Worm (Caenorhabditis elegans) whole organism, L1 larva: ENCODE results near the gene B0001.3.

Experiments
- C04F5.9 ChIP-seq: sonication (generic microtip); optimal IDR thresholded peaks from 2 replicates; lab custom pipeline; 2016; ENCODE audit warnings: missing genetic modification characterization, missing compliant biosample characterization
- C16A3.4 ChIP-seq: fragments of 150-350 bp; optimal IDR thresholded peaks from 2 replicates; lab custom pipeline; 2014; ENCODE audit warnings: missing biosample characterization, missing genetic modification characterization
- F16B12.6 ChIP-seq: fragments of 150-350 bp; optimal IDR thresholded peaks from 2 replicates; lab custom pipeline; 2014; ENCODE audit warnings: missing biosample characterization, missing genetic modification characterization
- ama-1 ChIP-seq: fragments of 150-350 bp; optimal IDR thresholded peaks from 2 replicates; lab custom pipeline; 2014
- blmp-1 ChIP-seq: fragments of 150-350 bp; optimal IDR thresholded peaks from 2 replicates; lab custom pipeline; 2014; ENCODE audit warnings: missing biosample characterization, missing genetic modification characterization
- ceh-63 ChIP-seq: fragments of 200-800 bp; sonication (Bioruptor generic); optimal IDR thresholded peaks from 2 replicates; lab custom pipeline; 2018; ENCODE audit warnings: mild to moderate bottlenecking, missing genetic modification characterization, missing compliant biosample characterization
- ceh-8 ChIP-seq: fragments of 200-800 bp; sonication (Bioruptor generic); optimal IDR thresholded peaks from 2 replicates; lab custom pipeline; 2018; ENCODE audit warnings: mild to moderate bottlenecking, missing genetic modification characterization, moderate library complexity, missing compliant biosample characterization
- dpl-1 ChIP-seq, 3 experiments: fragments of 150-350 bp in 2 of 3; sonication (generic microtip) in 1 of 3; optimal IDR thresholded peaks; 2 replicates each; lab custom pipeline; 2014 to 2017; ENCODE audit warnings: missing biosample characterization in 3 of 3, missing genetic modification characterization in 3 of 3, missing genetic modification reagents in 3 of 3
- dsc-1 ChIP-seq: sonication (generic microtip); optimal IDR thresholded peaks from 2 replicates; lab custom pipeline; 2016; ENCODE audit warnings: mild to moderate bottlenecking, missing genetic modification characterization, missing compliant biosample characterization
- efl-3 ChIP-seq: fragments of 200-800 bp; sonication (Bioruptor generic); optimal IDR thresholded peaks from 2 replicates; lab custom pipeline; 2018; ENCODE audit warnings: mild to moderate bottlenecking, missing genetic modification characterization, missing compliant biosample characterization
- egl-13 ChIP-seq: sonication (generic microtip); optimal IDR thresholded peaks from 2 replicates; lab custom pipeline; 2016; ENCODE audit warnings: missing genotype, missing genetic modification reagents, missing genetic modification characterization, missing compliant biosample characterization
- elt-2 ChIP-seq: sonication (generic microtip); optimal IDR thresholded peaks from 2 replicates; lab custom pipeline; 2016; ENCODE audit warnings: missing genetic modification characterization, mild to moderate bottlenecking, inconsistent platforms, missing compliant biosample characterization, missing genetic modification reagents
- ets-5 ChIP-seq: fragments of 200-800 bp; sonication (Bioruptor generic); IDR thresholded peaks from 2 replicates; pipeline ENCODE4 v1.3.6; 2022; ENCODE audit warnings: missing genetic modification characterization, missing compliant biosample characterization
- fkh-10 ChIP-seq: sonication (generic microtip); optimal IDR thresholded peaks from 2 replicates; lab custom pipeline; 2017; ENCODE audit warnings: missing biosample characterization, missing genetic modification reagents, missing genetic modification characterization
- fkh-8 ChIP-seq: sonication (generic microtip); optimal IDR thresholded peaks from 2 replicates; lab custom pipeline; 2016; ENCODE audit warnings: mild to moderate bottlenecking, missing genetic modification characterization, missing compliant biosample characterization
- fos-1 ChIP-seq: fragments of 150-350 bp; optimal IDR thresholded peaks from 2 replicates; lab custom pipeline; 2014; ENCODE audit warnings: missing biosample characterization, missing genetic modification characterization
- grh-1 ChIP-seq: fragments of 200-800 bp; sonication (Bioruptor generic); IDR thresholded peaks from 2 replicates; pipeline ENCODE4 v1.3.6; 2022; ENCODE audit warnings: missing genetic modification reagents, missing genetic modification characterization, missing compliant biosample characterization
- hlh-17 ChIP-seq: fragments of 200-800 bp; sonication (Bioruptor generic); optimal IDR thresholded peaks from 2 replicates; lab custom pipeline; 2018; ENCODE audit warnings: missing genetic modification characterization, mild to moderate bottlenecking, missing compliant biosample characterization, moderate library complexity, borderline replicate concordance
- hpl-2 ChIP-seq: fragments of 150-350 bp; optimal IDR thresholded peaks from 2 replicates; lab custom pipeline; 2014; ENCODE audit warnings: missing biosample characterization, missing genetic modification reagents, missing genetic modification characterization
- lin-13 ChIP-seq: fragments of 150-350 bp; optimal IDR thresholded peaks from 2 replicates; lab custom pipeline; 2014; ENCODE audit warnings: missing biosample characterization, missing genetic modification reagents, missing genetic modification characterization
- lin-14 ChIP-seq: fragments of 200-800 bp; sonication (Bioruptor generic); optimal IDR thresholded peaks from 2 replicates; lab custom pipeline; 2018; ENCODE audit warnings: mild to moderate bottlenecking, missing genetic modification characterization, moderate library complexity, missing compliant biosample characterization
- lin-15B ChIP-seq: fragments of 150-350 bp; sonication (generic microtip); optimal IDR thresholded peaks from 3 replicates; lab custom pipeline; 2014; ENCODE audit warnings: missing biosample characterization, missing genetic modification characterization
- lir-3 ChIP-seq: sonication (generic microtip); optimal IDR thresholded peaks from 2 replicates; lab custom pipeline; 2016; ENCODE audit warnings: mild to moderate bottlenecking, missing genetic modification characterization, moderate library complexity, missing compliant biosample characterization; ENCODE audit not compliant: poor library complexity
- lsy-2 ChIP-seq, 2 experiments: fragments of 150-350 bp; optimal IDR thresholded peaks; 2 replicates each; lab custom pipeline; 2014; ENCODE audit warnings: missing biosample characterization in 2 of 2, missing genetic modification characterization in 2 of 2
- mef-2 ChIP-seq: fragments of 150-350 bp; optimal IDR thresholded peaks from 2 replicates; lab custom pipeline; 2014; ENCODE audit warnings: missing biosample characterization, missing genetic modification characterization
- nhr-11 ChIP-seq: fragments of 150-350 bp; optimal IDR thresholded peaks from 2 replicates; lab custom pipeline; 2014; ENCODE audit warnings: missing biosample characterization, missing genetic modification characterization
- nhr-19 ChIP-seq: fragments of 200-800 bp; sonication (Bioruptor generic); conservative IDR thresholded peaks from 2 replicates; pipeline ENCODE4 v1.3.6; 2022; ENCODE audit warnings: missing genetic modification characterization, missing compliant biosample characterization
- nhr-20 ChIP-seq: sonication (generic microtip); optimal IDR thresholded peaks from 2 replicates; lab custom pipeline; 2016; ENCODE audit warnings: mild to moderate bottlenecking, missing genetic modification characterization, missing compliant biosample characterization
- nhr-28 ChIP-seq: fragments of 150-350 bp; optimal IDR thresholded peaks from 2 replicates; lab custom pipeline; 2014; ENCODE audit warnings: missing biosample characterization, missing genetic modification characterization
- nhr-71 ChIP-seq: sonication (generic microtip); optimal IDR thresholded peaks from 2 replicates; lab custom pipeline; 2016; ENCODE audit warnings: mild to moderate bottlenecking, missing genetic modification characterization, moderate library complexity, missing compliant biosample characterization
- nhr-76 ChIP-seq: sonication (generic microtip); optimal IDR thresholded peaks from 2 replicates; lab custom pipeline; 2017; ENCODE audit warnings: missing biosample characterization, missing genetic modification characterization
- nhr-77 ChIP-seq: fragments of 150-350 bp; optimal IDR thresholded peaks from 2 replicates; lab custom pipeline; 2014; ENCODE audit warnings: missing biosample characterization, missing genetic modification characterization
- nhr-84 ChIP-seq: sonication (generic microtip); optimal IDR thresholded peaks from 2 replicates; lab custom pipeline; 2017; ENCODE audit warnings: missing biosample characterization, missing genetic modification characterization
- nhr-85 ChIP-seq: sonication (generic microtip); peaks from one replicate; lab custom pipeline; 2016; ENCODE audit warnings: missing genetic modification characterization, inconsistent platforms, missing compliant biosample characterization
- nhr-90 ChIP-seq: sonication (generic microtip); optimal IDR thresholded peaks from 2 replicates; lab custom pipeline; 2016; ENCODE audit warnings: mild to moderate bottlenecking, missing genetic modification characterization, missing compliant biosample characterization; ENCODE audit not compliant: poor library complexity
- pag-3 ChIP-seq: sonication (generic microtip); optimal IDR thresholded peaks from 2 replicates; lab custom pipeline; 2017; ENCODE audit warnings: missing genetic modification characterization, mild to moderate bottlenecking, missing compliant biosample characterization, antibody characterized with exemption, borderline replicate concordance; ENCODE audit not compliant: insufficient read depth
- rnt-1 ChIP-seq: sonication (generic microtip); optimal IDR thresholded peaks from 2 replicates; lab custom pipeline; 2016; ENCODE audit warnings: mild to moderate bottlenecking, missing genetic modification characterization, moderate library complexity, missing compliant biosample characterization
- snu-23 ChIP-seq: sonication (generic microtip); optimal IDR thresholded peaks from 2 replicates; lab custom pipeline; 2016; ENCODE audit warnings: missing genetic modification characterization, missing compliant biosample characterization
- sup-37 ChIP-seq: fragments of 200-800 bp; sonication (Bioruptor generic); optimal IDR thresholded peaks from 2 replicates; lab custom pipeline; 2018; ENCODE audit warnings: mild to moderate bottlenecking, missing genetic modification characterization, missing compliant biosample characterization
- unc-62 ChIP-seq: fragments of 150-350 bp; optimal IDR thresholded peaks from 2 replicates; lab custom pipeline; 2014; ENCODE audit warnings: missing biosample characterization, missing genetic modification reagents, missing genetic modification characterization
- unc-98 ChIP-seq: fragments of 200-800 bp; sonication (Bioruptor generic); IDR thresholded peaks from 2 replicates; pipeline ENCODE4 v1.3.6; 2022; ENCODE audit warnings: missing genetic modification characterization, missing compliant biosample characterization
- xbp-1 ChIP-seq: sonication (generic microtip); optimal IDR thresholded peaks from 2 replicates; lab custom pipeline; 2016; ENCODE audit warnings: missing genetic modification characterization, missing compliant biosample characterization
- zag-1 ChIP-seq: fragments of 150-350 bp; optimal IDR thresholded peaks from 2 replicates; lab custom pipeline; 2014; ENCODE audit warnings: missing biosample characterization, missing genetic modification characterization

B0001.3 gene

DNA sequence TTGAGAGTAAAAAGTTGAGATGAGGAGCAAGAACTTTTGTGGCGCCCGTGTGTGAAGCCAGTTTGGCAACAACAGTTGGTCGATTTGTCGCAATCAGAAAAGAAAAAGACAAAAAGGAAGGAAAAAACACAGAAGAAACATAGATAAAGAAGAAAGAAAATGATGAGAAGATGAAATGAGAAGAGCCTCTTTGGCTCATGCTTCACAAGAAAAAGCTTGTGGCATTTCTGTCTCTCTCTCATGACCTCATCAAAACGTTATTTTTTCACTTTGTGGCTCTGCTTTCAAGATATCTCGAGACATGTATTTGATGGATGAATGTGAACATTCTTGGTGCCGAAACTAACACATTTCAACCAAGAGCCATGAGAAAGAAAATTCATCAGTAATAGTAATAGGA lies 32.5 kb downstream of the B0001.3 start (continued):
- peak; percentile 93 for TF ChIP-seq pag-3 (tag; lab: Kevin White, UChicago)
- no peak for TF ChIP-seq xbp-1 (tag; lab: Kevin White, UChicago)
- no peak for TF ChIP-seq mef-2
- no peak for TF ChIP-seq nhr-84 (tag; lab: Kevin White, UChicago)
- TF ChIP-seq elt-2 (tag; lab: Kevin White, UChicago), result no peak
- no peak for TF ChIP-seq unc-62 (GFP tag; lab: Kevin White, UChicago)
- no peak for TF ChIP-seq ama-1 (lab: Kevin White, UChicago)
- no peak for TF ChIP-seq nhr-90 (tag; lab: Kevin White, UChicago)
- peak; percentile 65 for TF ChIP-seq rnt-1 (tag; lab: Kevin White, UChicago)
- no peak for TF ChIP-seq C16A3.4 (tag; lab: Kevin White, UChicago)
- peak; percentile 82 for TF ChIP-seq lin-14 (GFP tag; lab: Kevin White, UChicago)
- no peak for TF ChIP-seq fos-1 (tag; lab: Kevin White, UChicago)
- no peak for TF ChIP-seq nhr-85 (tag; lab: Kevin White, UChicago)
- no peak for TF ChIP-seq fkh-8 (tag; lab: Kevin White, UChicago)
- TF ChIP-seq lir-3 (tag; lab: Kevin White, UChicago), result no peak
- TF ChIP-seq nhr-77, result no peak
- TF ChIP-seq blmp-1, result no peak
- TF ChIP-seq lsy-2 (tag; optimal IDR thresholded peaks at IDR 0.05; lab: Kevin White, UChicago), result peak; percentile 5 to 66
- TF ChIP-seq fkh-10, result no peak
- TF ChIP-seq nhr-76 (tag; lab: Kevin White, UChicago), result no peak
- no peak for TF ChIP-seq lin-15B
- TF ChIP-seq nhr-71 (tag; lab: Kevin White, UChicago), result peak; percentile 67
- no peak for TF ChIP-seq lin-13 (GFP tag; lab: Kevin White, UChicago)
- no peak for TF ChIP-seq sup-37 (GFP tag; lab: Kevin White, UChicago)
- no peak for TF ChIP-seq unc-98 (GFP tag; lab: Robert Waterston, UW)
- no peak for TF ChIP-seq ceh-8 (GFP tag; lab: Kevin White, UChicago)
- no peak for TF ChIP-seq efl-3 (GFP tag; lab: Kevin White, UChicago)
- no peak for TF ChIP-seq C04F5.9 (tag; lab: Kevin White, UChicago)
- TF ChIP-seq F16B12.6, result no peak
- peak; percentile 34 for TF ChIP-seq nhr-19 (GFP tag; lab: Robert Waterston, UW)
- no peak for TF ChIP-seq zag-1
- TF ChIP-seq ets-5 (GFP tag; lab: Robert Waterston, UW), result no peak
- peak; percentile 47 for TF ChIP-seq snu-23 (GFP tag; lab: Kevin White, UChicago)
- TF ChIP-seq hpl-2, result no peak
- TF ChIP-seq nhr-28 (tag; lab: Kevin White, UChicago), result no peak

DNA sequence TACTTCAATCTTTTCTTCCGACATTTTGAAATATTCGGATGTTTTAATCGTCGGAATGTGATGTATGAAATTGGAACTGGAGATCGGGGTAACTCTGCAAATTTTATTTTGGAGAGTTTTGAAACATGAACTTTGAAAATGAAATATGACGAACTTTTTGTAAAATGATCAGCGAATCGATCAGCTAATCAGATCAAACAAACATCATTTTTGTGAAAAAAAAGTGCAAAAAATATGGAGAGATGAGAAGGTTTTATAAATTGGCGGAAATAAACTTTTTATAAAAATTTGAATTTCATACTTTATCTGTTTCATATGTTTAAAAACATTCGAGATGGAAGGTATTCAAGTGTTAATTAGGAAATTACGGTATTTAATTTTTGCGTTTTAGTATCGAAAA lies 34.1 kb downstream of the B0001.3 start, which contains the start of gene dlc-2:
Gene dlc-2 (minus strand): TSS at position 101 of the 400 bp plus-strand sequence.
- no peak for TF ChIP-seq nhr-20
- TF ChIP-seq nhr-85 (tag; lab: Kevin White, UChicago), result no peak
- TF ChIP-seq nhr-28 (tag; lab: Kevin White, UChicago), result no peak
- TF ChIP-seq nhr-90 (tag; lab: Kevin White, UChicago), result no peak

DNA sequence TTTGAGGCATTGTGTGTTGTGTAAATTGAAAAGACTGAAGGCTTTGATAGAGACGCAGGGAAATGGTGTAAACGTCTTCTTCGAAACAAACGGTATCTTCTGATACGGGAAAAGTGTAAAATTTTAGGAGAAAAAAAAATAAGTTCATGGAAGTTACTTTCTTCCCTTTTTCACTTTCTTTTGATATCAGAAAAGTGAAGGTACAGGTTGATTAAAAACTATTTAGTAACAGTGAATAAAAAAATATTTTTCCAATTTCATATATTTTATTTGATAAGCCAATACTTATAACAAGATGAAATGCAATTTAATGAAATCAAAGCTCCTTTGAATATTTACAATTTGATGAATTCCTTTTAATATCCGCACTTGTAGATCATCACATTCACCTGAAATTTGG lies 35.2 kb downstream of the B0001.3 start, which contains the start of gene col-129:
Gene col-129 (minus strand): TSS at position 101 of the 400 bp plus-strand sequence.
- TF ChIP-seq C04F5.9 (tag; lab: Kevin White, UChicago) (no peak), dpl-1 (GFP tag; optimal IDR thresholded peaks at IDR 0.05; lab: Kevin White, UChicago) (no peak), nhr-11 (no peak), lin-13 (GFP tag; lab: Kevin White, UChicago) (no peak), unc-62 (GFP tag; lab: Kevin White, UChicago) (no peak), lin-15B (no peak), lir-3 (tag; lab: Kevin White, UChicago) (no peak), dsc-1 (tag; lab: Kevin White, UChicago) (no peak), ceh-63 (no peak), nhr-90 (tag; lab: Kevin White, UChicago) (no peak), hlh-17 (no peak), egl-13 (tag; lab: Kevin White, UChicago) (no peak), F16B12.6 (no peak), pag-3 (tag; lab: Kevin White, UChicago) (no peak), zag-1 (no peak), grh-1 (GFP tag; lab: Robert Waterston, UW) (no peak), hpl-2 (no peak)
